Worm (Caenorhabditis elegans) whole organism, L4 larva: ENCODE data around the gene Y56A3A.30.

Source experiments
- F26F4.8 ChIP-seq: fragments of 200-800 bp; sonication (Bioruptor generic); conservative IDR thresholded peaks from 2 replicates; pipeline ENCODE4 v1.3.6; 2022; ENCODE audit warnings: missing genetic modification characterization, missing compliant biosample characterization
- F37D6.2 ChIP-seq: sonication (generic microtip); optimal IDR thresholded peaks from 2 replicates; lab custom pipeline; 2016; ENCODE audit warnings: mild to moderate bottlenecking, missing genetic modification characterization, missing compliant biosample characterization
- F49E8.2 ChIP-seq: sonication (generic microtip); optimal IDR thresholded peaks from 2 replicates; lab custom pipeline; 2016; ENCODE audit warnings: missing compliant biosample characterization, mild to moderate bottlenecking, missing genetic modification characterization, borderline replicate concordance
- T26A8.4 ChIP-seq: fragments of 200-800 bp; sonication (Bioruptor generic); IDR thresholded peaks from 2 replicates; pipeline ENCODE4 v1.3.6; 2022; ENCODE audit warnings: missing genetic modification characterization, missing compliant biosample characterization
- Y105C5A.15 ChIP-seq: fragments of 200-800 bp; sonication (Bioruptor generic); IDR thresholded peaks from 2 replicates; pipeline ENCODE4 v1.3.6; 2022; ENCODE audit warnings: missing genetic modification characterization, missing compliant biosample characterization
- Y48G9A.11 ChIP-seq: fragments of 200-800 bp; sonication (Bioruptor generic); IDR thresholded peaks from 2 replicates; pipeline ENCODE4 v1.3.6; 2022; ENCODE audit warnings: missing genetic modification reagents, missing genetic modification characterization, missing compliant biosample characterization
- Y5F2A.4 ChIP-seq: fragments of 200-800 bp; sonication (Bioruptor generic); optimal IDR thresholded peaks from 2 replicates; lab custom pipeline; 2018; ENCODE audit warnings: mild to moderate bottlenecking, missing genetic modification characterization, missing compliant biosample characterization
- ZK337.2 ChIP-seq: fragments of 200-800 bp; sonication (Bioruptor generic); IDR thresholded peaks from 2 replicates; pipeline ENCODE4 v1.3.6; 2022; ENCODE audit warnings: missing genetic modification reagents, missing genetic modification characterization, missing compliant biosample characterization
- aha-1 ChIP-seq: fragments of 150-350 bp; peaks from one replicate; lab custom pipeline; 2014; ENCODE audit warnings: missing biosample characterization, missing genetic modification characterization
- aly-2 ChIP-seq: sonication (generic microtip); optimal IDR thresholded peaks from 2 replicates; lab custom pipeline; 2018; ENCODE audit warnings: missing biosample characterization, missing genetic modification characterization
- ceh-28 ChIP-seq: fragments of 150-350 bp; optimal IDR thresholded peaks from 2 replicates; lab custom pipeline; 2014; ENCODE audit warnings: missing biosample characterization, missing genetic modification reagents, missing genetic modification characterization
- ceh-32 ChIP-seq: sonication (generic microtip); optimal IDR thresholded peaks from 2 replicates; lab custom pipeline; 2016; ENCODE audit warnings: mild to moderate bottlenecking, missing genetic modification characterization, missing compliant biosample characterization; ENCODE audit not compliant: poor library complexity
- ceh-44 ChIP-seq: fragments of 200-800 bp; sonication (Bioruptor generic); IDR thresholded peaks from 2 replicates; pipeline ENCODE4 v1.3.6; 2022; ENCODE audit warnings: missing genetic modification reagents, missing genetic modification characterization, missing compliant biosample characterization
- ceh-62 ChIP-seq: sonication (generic microtip); optimal IDR thresholded peaks from 2 replicates; lab custom pipeline; 2017; ENCODE audit warnings: missing biosample characterization, missing genetic modification characterization
- cey-2 ChIP-seq: sonication (generic microtip); optimal IDR thresholded peaks from 3 replicates; lab custom pipeline; 2017; ENCODE audit warnings: missing genetic modification characterization, mild to moderate bottlenecking, missing compliant biosample characterization, antibody characterized with exemption, borderline replicate concordance; ENCODE audit not compliant: insufficient read depth
- ctbp-1 ChIP-seq: fragments of 200-800 bp; sonication (Bioruptor generic); IDR thresholded peaks from 2 replicates; pipeline ENCODE4 v1.3.6; 2022; ENCODE audit warnings: missing genetic modification reagents, missing genetic modification characterization, missing compliant biosample characterization
- daf-16 ChIP-seq, 3 experiments: sonication (generic microtip); optimal IDR thresholded peaks; 2 replicates each; lab custom pipeline; 2016 to 2017; ENCODE audit warnings: missing genetic modification characterization in 3 of 3, missing genetic modification reagents in 3 of 3, mild to moderate bottlenecking in 2 of 3, missing compliant biosample characterization in 2 of 3, missing biosample characterization in 1 of 3, moderate library complexity in 1 of 3
- daf-19 ChIP-seq: fragments of 200-800 bp; sonication (Bioruptor generic); conservative IDR thresholded peaks from 2 replicates; pipeline ENCODE4 v1.3.6; 2022; ENCODE audit warnings: missing genetic modification characterization, missing compliant biosample characterization
- dpl-1 ChIP-seq: fragments of 150-350 bp; optimal IDR thresholded peaks from 2 replicates; lab custom pipeline; 2014; ENCODE audit warnings: missing biosample characterization, missing genetic modification reagents, missing genetic modification characterization
- dve-1 ChIP-seq: sonication (generic microtip); optimal IDR thresholded peaks from 2 replicates; lab custom pipeline; 2017; ENCODE audit warnings: antibody characterized with exemption, mild to moderate bottlenecking, missing genetic modification characterization, missing compliant biosample characterization; ENCODE audit not compliant: insufficient read depth
- fos-1 ChIP-seq: fragments of 150-350 bp; optimal IDR thresholded peaks from 2 replicates; lab custom pipeline; 2014; ENCODE audit warnings: missing biosample characterization, missing genetic modification characterization
- gei-8 ChIP-seq: fragments of 200-800 bp; sonication (Bioruptor generic); optimal IDR thresholded peaks from 2 replicates; lab custom pipeline; 2018; ENCODE audit warnings: mild to moderate bottlenecking, missing genetic modification characterization, missing compliant biosample characterization
- hlh-30 ChIP-seq: sonication (generic microtip); optimal IDR thresholded peaks from 2 replicates; lab custom pipeline; 2017; ENCODE audit warnings: antibody characterized with exemption, mild to moderate bottlenecking, missing genetic modification characterization, missing compliant biosample characterization; ENCODE audit not compliant: insufficient read depth
- lim-7 ChIP-seq: fragments of 200-800 bp; sonication (Bioruptor generic); IDR thresholded peaks from 2 replicates; pipeline ENCODE4 v1.3.6; 2022; ENCODE audit warnings: missing genetic modification characterization, missing compliant biosample characterization
- lin-1 ChIP-seq: fragments of 200-800 bp; sonication (Bioruptor generic); IDR thresholded peaks from 2 replicates; pipeline ENCODE4 v1.3.6; 2022; ENCODE audit warnings: missing genetic modification reagents, missing genetic modification characterization, missing compliant biosample characterization
- lin-13 ChIP-seq: fragments of 150-350 bp; optimal IDR thresholded peaks from 2 replicates; lab custom pipeline; 2014; ENCODE audit warnings: missing biosample characterization, missing genetic modification reagents, missing genetic modification characterization
- lin-15B ChIP-seq: fragments of 150-350 bp; sonication (generic microtip); optimal IDR thresholded peaks from 3 replicates; lab custom pipeline; 2014; ENCODE audit warnings: missing biosample characterization, missing genetic modification characterization
- lin-38 ChIP-seq: fragments of 200-800 bp; sonication (Bioruptor generic); IDR thresholded peaks from 2 replicates; pipeline ENCODE4 v1.3.6; 2022; ENCODE audit warnings: missing genetic modification reagents, missing genetic modification characterization, missing compliant biosample characterization
- lin-39 ChIP-seq: fragments of 150-350 bp; optimal IDR thresholded peaks from 2 replicates; lab custom pipeline; 2014; ENCODE audit warnings: missing biosample characterization, missing genetic modification reagents, missing genetic modification characterization
- mdl-1 ChIP-seq, 2 experiments: fragments of 150-350 bp in 1 of 2; sonication (generic microtip) in 1 of 2; optimal IDR thresholded peaks; 2 replicates each; lab custom pipeline; 2014 to 2017; ENCODE audit warnings: missing biosample characterization in 2 of 2, missing genetic modification characterization in 2 of 2
- mxl-3 ChIP-seq: fragments of 200-800 bp; sonication (Bioruptor generic); optimal IDR thresholded peaks from 2 replicates; lab custom pipeline; 2018; ENCODE audit warnings: mild to moderate bottlenecking, missing genetic modification characterization, missing compliant biosample characterization
- nhr-102 ChIP-seq: sonication (generic microtip); optimal IDR thresholded peaks from 2 replicates; lab custom pipeline; 2016; ENCODE audit warnings: mild to moderate bottlenecking, missing genetic modification characterization, moderate library complexity, missing compliant biosample characterization
- nhr-11 ChIP-seq: fragments of 150-350 bp; optimal IDR thresholded peaks from 2 replicates; lab custom pipeline; 2014; ENCODE audit warnings: missing biosample characterization, missing genetic modification characterization
- nhr-25 ChIP-seq: sonication (generic microtip); optimal IDR thresholded peaks from 2 replicates; lab custom pipeline; 2017; ENCODE audit warnings: missing genetic modification characterization, mild to moderate bottlenecking, missing compliant biosample characterization, antibody characterized with exemption, moderate library complexity, borderline replicate concordance; ENCODE audit not compliant: insufficient read depth
- nhr-48 ChIP-seq: sonication (generic microtip); optimal IDR thresholded peaks from 2 replicates; lab custom pipeline; 2016; ENCODE audit warnings: mild to moderate bottlenecking, missing genetic modification characterization, missing compliant biosample characterization
- pha-4 ChIP-seq, 2 experiments: fragments of 150-350 bp in 1 of 2; fragments of 200-800 bp in 1 of 2; sonication (Bioruptor generic) in 1 of 2; IDR thresholded peaks in 1 of 2; optimal IDR thresholded peaks in 1 of 2; 2 replicates each; pipeline versions ENCODE4 v1.3.6 to Lab custom; 2014 to 2022; ENCODE audit warnings: missing genetic modification characterization in 2 of 2, missing genetic modification reagents in 2 of 2, missing biosample characterization in 1 of 2, missing compliant biosample characterization in 1 of 2
- pqm-1 ChIP-seq: sonication (generic microtip); optimal IDR thresholded peaks from 2 replicates; lab custom pipeline; 2017; ENCODE audit warnings: missing biosample characterization, missing genetic modification characterization
- saeg-2 ChIP-seq: fragments of 200-800 bp; sonication (Bioruptor generic); IDR thresholded peaks from 2 replicates; pipeline ENCODE4 v1.3.6; 2022; ENCODE audit warnings: missing genetic modification reagents, missing genetic modification characterization, missing compliant biosample characterization
- set-16 ChIP-seq: fragments of 200-800 bp; sonication (Bioruptor generic); IDR thresholded peaks from 2 replicates; pipeline ENCODE4 v1.3.6; 2022; ENCODE audit warnings: missing genetic modification reagents, missing genetic modification characterization, missing compliant biosample characterization
- skn-1 ChIP-seq: fragments of 150-350 bp; optimal IDR thresholded peaks from 2 replicates; lab custom pipeline; 2014; ENCODE audit warnings: missing biosample characterization, missing genetic modification characterization
- spr-1 ChIP-seq: sonication (generic microtip); optimal IDR thresholded peaks from 2 replicates; lab custom pipeline; 2016; ENCODE audit warnings: mild to moderate bottlenecking, missing genetic modification characterization, missing compliant biosample characterization
- spr-3 ChIP-seq: fragments of 200-800 bp; sonication (Bioruptor generic); optimal IDR thresholded peaks from 2 replicates; lab custom pipeline; 2018; ENCODE audit warnings: mild to moderate bottlenecking, missing genetic modification characterization, missing compliant biosample characterization
- unc-39 ChIP-seq: sonication (generic microtip); optimal IDR thresholded peaks from 2 replicates; lab custom pipeline; 2017; ENCODE audit warnings: missing biosample characterization, missing genetic modification characterization
- unc-62 ChIP-seq, 3 experiments: fragments of 150-350 bp in 1 of 3; sonication (generic microtip); optimal IDR thresholded peaks in 2 of 3; peaks in 1 of 3; 1 replicate in 1 of 3; 2 replicates in 2 of 3; lab custom pipeline; 2014 to 2017; ENCODE audit warnings: missing biosample characterization in 3 of 3, missing genetic modification characterization in 3 of 3, missing genetic modification reagents in 3 of 3, missing genotype in 1 of 3
- zfp-3 ChIP-seq: fragments of 200-800 bp; sonication (Bioruptor generic); conservative IDR thresholded peaks from 2 replicates; pipeline ENCODE4 v1.3.6; 2022; ENCODE audit warnings: missing genetic modification reagents, missing genetic modification characterization, missing compliant biosample characterization
- zip-11 ChIP-seq: fragments of 200-800 bp; sonication (Bioruptor generic); IDR thresholded peaks from 2 replicates; pipeline ENCODE4 v1.3.6; 2022; ENCODE audit warnings: missing genetic modification characterization, missing compliant biosample characterization
- ztf-11 ChIP-seq: fragments of 150-350 bp; optimal IDR thresholded peaks from 2 replicates; lab custom pipeline; 2014; ENCODE audit warnings: missing biosample characterization, missing genetic modification characterization
- ztf-7 ChIP-seq: fragments of 150-350 bp; optimal IDR thresholded peaks from 2 replicates; lab custom pipeline; 2014; ENCODE audit warnings: missing biosample characterization, missing genetic modification characterization

Gene Y56A3A.30

DNA sequence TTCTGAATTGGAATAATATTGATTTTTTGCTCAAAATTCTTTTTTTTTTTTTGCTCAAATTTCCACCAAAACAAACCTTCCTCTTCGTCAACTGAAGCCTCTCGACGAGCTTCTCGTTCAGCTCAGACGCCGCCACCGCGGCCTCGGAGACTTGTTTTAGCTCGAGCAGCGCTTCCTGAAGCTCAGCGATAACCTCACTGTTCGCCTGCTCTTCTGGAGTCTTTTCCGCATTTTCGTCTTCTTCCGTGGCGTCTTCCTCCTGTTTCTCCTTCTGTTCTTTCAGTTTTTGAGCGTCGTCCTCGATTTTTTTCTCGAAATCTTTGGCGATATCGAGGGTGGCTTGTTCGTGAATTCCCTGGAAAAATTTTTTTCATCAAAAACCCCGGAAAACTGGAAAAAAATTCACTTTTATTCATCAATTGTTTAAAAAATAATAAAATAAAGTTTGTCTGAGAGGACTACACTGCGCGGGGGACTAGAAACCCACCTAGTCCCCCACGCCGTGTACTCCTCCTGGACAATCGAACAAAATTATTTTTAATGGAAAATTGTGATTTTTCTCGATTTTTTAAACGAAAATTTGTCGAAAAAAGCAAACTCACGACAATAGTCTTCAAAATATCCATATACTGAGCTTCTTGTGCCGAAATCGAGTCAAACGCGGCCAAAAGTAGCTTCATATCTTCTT, 32.7 kb downstream of the Y56A3A.30 start (continued):
- TF ChIP-seq unc-39 (tag; lab: Kevin White, UChicago) (no peak), ceh-62 (tag; lab: Kevin White, UChicago) (no peak), gei-8 (GFP tag; lab: Kevin White, UChicago) (peak; percentile 7), aha-1 (tag; lab: Kevin White, UChicago) (peak; percentile 72), daf-19 (GFP tag; lab: Robert Waterston, UW) (no peak), lin-38 (GFP tag; lab: Robert Waterston, UW) (peak; percentile 80), ctbp-1 (GFP tag; lab: Robert Waterston, UW) (peak; percentile 61; the same call in 1 of the 2 replicates), aly-2 (tag; lab: Kevin White, UChicago) (no peak), pha-4 (GFP tag; IDR thresholded peaks at IDR 0.05; lab: Robert Waterston, UW) (peak; percentile 54; the same call in 1 of the 2 replicates), pha-4 (tag; optimal IDR thresholded peaks at IDR 0.05; lab: Kevin White, UChicago) (no peak), F37D6.2 (tag; lab: Kevin White, UChicago) (peak; percentile 71), nhr-48 (tag; lab: Kevin White, UChicago) (peak; percentile 20), hlh-30 (peak; percentile 52), ztf-11 (tag; lab: Kevin White, UChicago) (no peak), ZK337.2 (GFP tag; lab: Robert Waterston, UW) (peak; percentile 98), mdl-1 (tag; optimal IDR thresholded peaks at IDR 0.05; lab: Kevin White, UChicago) (no peak), nhr-11 (tag; lab: Kevin White, UChicago) (no peak), T26A8.4 (0 out of 2 replicates have a peak, but pooled peaks have one; percentile 53), set-16 (GFP tag; lab: Robert Waterston, UW) (peak; percentile 66), zfp-3 (GFP tag; lab: Robert Waterston, UW) (peak; percentile 86; the same call in 1 of the 2 replicates), cey-2 (tag; lab: Kevin White, UChicago) (no peak), zip-11 (GFP tag; lab: Robert Waterston, UW) (no peak), nhr-25 (tag; lab: Kevin White, UChicago) (no peak), nhr-102 (tag; lab: Kevin White, UChicago) (peak; percentile 67), pqm-1 (tag; lab: Kevin White, UChicago) (no peak), Y5F2A.4 (GFP tag; lab: Kevin White, UChicago) (no peak), lin-13 (peak; percentile 24), saeg-2 (GFP tag; lab: Robert Waterston, UW) (no peak), ztf-7 (tag; lab: Kevin White, UChicago) (peak; percentile 69), lin-1 (GFP tag; lab: Robert Waterston, UW) (no peak), fos-1 (no peak), ceh-44 (GFP tag; lab: Robert Waterston, UW) (no peak), F49E8.2 (peak; percentile 79), skn-1 (tag; lab: Kevin White, UChicago) (no peak), spr-3 (GFP tag; lab: Kevin White, UChicago) (peak; percentile 62), dve-1 (tag; lab: Kevin White, UChicago) (peak; percentile 33), ceh-28 (no peak), Y105C5A.15 (no peak), dpl-1 (GFP tag; lab: Kevin White, UChicago) (peak; percentile 81), unc-62 (GFP tag; optimal IDR thresholded peaks at IDR 0.05 in 1 of 2; lab: Kevin White, UChicago) (no peak), unc-62 (tag; optimal IDR thresholded peaks at IDR 0.05; lab: Kevin White, UChicago) (no peak), mxl-3 (GFP tag; lab: Kevin White, UChicago) (no peak), spr-1 (tag; lab: Kevin White, UChicago) (peak; percentile 13), Y48G9A.11 (GFP tag; lab: Robert Waterston, UW) (peak; percentile 81), lin-39 (tag; lab: Kevin White, UChicago) (no peak), lim-7 (GFP tag; lab: Robert Waterston, UW) (no peak), daf-16 (GFP tag; optimal IDR thresholded peaks at IDR 0.05; lab: Kevin White, UChicago) (peak in 1 of 2 experiments; percentile 54), daf-16 (tag; optimal IDR thresholded peaks at IDR 0.05; lab: Kevin White, UChicago) (no peak), F26F4.8 (GFP tag; lab: Robert Waterston, UW) (no peak), ceh-32 (tag; lab: Kevin White, UChicago) (peak; percentile 28), lin-15B (tag; lab: Kevin White, UChicago) (no peak)
